Fruit fly (Drosophila melanogaster): ENCODE results near the gene CG13014.

dm6 chrX:16585569-16585968 lies 2.1 kb upstream of the CG13014 start:
- TF ChIP-seq Snoo (tag; optimal IDR thresholded peaks at IDR 0.05) (no peak), CG8301 (tag; optimal IDR thresholded peaks at IDR 0.05) (peak; percentile 35), D1 (tag; optimal IDR thresholded peaks at IDR 0.05) (no peak), fd96Ca (GFP tag; IDR thresholded peaks at IDR 0.05) (no peak), CG9948 (tag; optimal IDR thresholded peaks at IDR 0.05) (peak; percentile 24), gl (tag; optimal IDR thresholded peaks at IDR 0.05) (no peak), CG10348 (GFP tag; IDR thresholded peaks at IDR 0.05) (no peak)
